Worm (Caenorhabditis elegans) whole organism, late embryonic: ENCODE results near the gene lsm-5.
A peak's percentile ranks its signal among the peaks of the same experiment; 100 is the strongest.

ENCODE experiments used
- C08G9.2 ChIP-seq: sonication (generic microtip); optimal IDR thresholded peaks from 2 replicates; lab custom pipeline; 2016; ENCODE audit warnings: mild to moderate bottlenecking, missing genetic modification characterization, moderate library complexity, missing compliant biosample characterization
- C38D4.7 ChIP-seq: fragments of 200-800 bp; sonication (Bioruptor generic); optimal IDR thresholded peaks from 2 replicates; lab custom pipeline; 2018; ENCODE audit warnings: mild to moderate bottlenecking, missing genetic modification characterization, moderate library complexity, missing compliant biosample characterization
- K09A11.1 ChIP-seq: sonication (generic microtip); optimal IDR thresholded peaks from 2 replicates; lab custom pipeline; 2017; ENCODE audit warnings: antibody characterized with exemption, mild to moderate bottlenecking, missing genetic modification characterization, missing compliant biosample characterization; ENCODE audit not compliant: insufficient read depth
- ahr-1 ChIP-seq: sonication (generic microtip); optimal IDR thresholded peaks from 2 replicates; lab custom pipeline; 2016; ENCODE audit warnings: missing genetic modification characterization, missing compliant biosample characterization
- ceh-14 ChIP-seq: sonication (generic microtip); optimal IDR thresholded peaks from 2 replicates; lab custom pipeline; 2016; ENCODE audit warnings: missing genotype, missing genetic modification characterization, missing compliant biosample characterization
- ceh-2 ChIP-seq: sonication (generic microtip); optimal IDR thresholded peaks from 2 replicates; lab custom pipeline; 2016; ENCODE audit warnings: missing genotype, missing genetic modification characterization, missing compliant biosample characterization
- ceh-24 ChIP-seq: sonication (generic microtip); optimal IDR thresholded peaks from 2 replicates; lab custom pipeline; 2016; ENCODE audit warnings: mild to moderate bottlenecking, missing genetic modification characterization, missing compliant biosample characterization
- ceh-31 ChIP-seq: sonication (generic microtip); optimal IDR thresholded peaks from 2 replicates; lab custom pipeline; 2016; ENCODE audit warnings: missing genetic modification characterization, missing compliant biosample characterization
- ceh-34 ChIP-seq: sonication (generic microtip); optimal IDR thresholded peaks from 2 replicates; lab custom pipeline; 2016; ENCODE audit warnings: mild to moderate bottlenecking, missing genetic modification characterization, missing compliant biosample characterization
- ceh-48 ChIP-seq: sonication (generic microtip); optimal IDR thresholded peaks from 2 replicates; lab custom pipeline; 2016; ENCODE audit warnings: missing genetic modification characterization, inconsistent platforms, missing compliant biosample characterization
- ceh-6 ChIP-seq: fragments of 200-800 bp; sonication (Bioruptor generic); optimal IDR thresholded peaks from 2 replicates; lab custom pipeline; 2018; ENCODE audit warnings: mild to moderate bottlenecking, missing genetic modification characterization, missing compliant biosample characterization
- che-1 ChIP-seq: sonication (generic microtip); optimal IDR thresholded peaks from 2 replicates; lab custom pipeline; 2016; ENCODE audit warnings: mild to moderate bottlenecking, missing genetic modification characterization, missing compliant biosample characterization
- dve-1 ChIP-seq: sonication (generic microtip); optimal IDR thresholded peaks from 2 replicates; lab custom pipeline; 2017; ENCODE audit warnings: antibody characterized with exemption, mild to moderate bottlenecking, missing genetic modification characterization, missing compliant biosample characterization
- elt-2 ChIP-seq: sonication (generic microtip); optimal IDR thresholded peaks from 2 replicates; lab custom pipeline; 2016; ENCODE audit warnings: missing genetic modification reagents, missing genetic modification characterization, missing compliant biosample characterization
- ets-4 ChIP-seq: sonication (generic microtip); optimal IDR thresholded peaks from 2 replicates; lab custom pipeline; 2016; ENCODE audit warnings: missing genetic modification characterization, missing compliant biosample characterization
- eyg-1 ChIP-seq: sonication (generic microtip); optimal IDR thresholded peaks from 2 replicates; lab custom pipeline; 2016; ENCODE audit warnings: missing genotype, missing genetic modification characterization, missing compliant biosample characterization
- fkh-6 ChIP-seq: sonication (generic microtip); optimal IDR thresholded peaks from 2 replicates; lab custom pipeline; 2016; ENCODE audit warnings: missing genetic modification characterization, missing compliant biosample characterization
- gmeb-2 ChIP-seq: sonication (generic microtip); optimal IDR thresholded peaks from 2 replicates; lab custom pipeline; 2016; ENCODE audit warnings: missing genetic modification characterization, inconsistent platforms, missing compliant biosample characterization
- hlh-15 ChIP-seq: sonication (generic microtip); optimal IDR thresholded peaks from 2 replicates; lab custom pipeline; 2016; ENCODE audit warnings: missing genetic modification characterization, missing compliant biosample characterization
- hlh-30 ChIP-seq: sonication (generic microtip); optimal IDR thresholded peaks from 2 replicates; lab custom pipeline; 2017; ENCODE audit warnings: antibody characterized with exemption, missing genetic modification characterization, missing compliant biosample characterization; ENCODE audit not compliant: insufficient read depth
- hlh-6 ChIP-seq: sonication (generic microtip); optimal IDR thresholded peaks from 2 replicates; lab custom pipeline; 2016; ENCODE audit warnings: missing genotype, missing genetic modification characterization, missing compliant biosample characterization
- mec-3 ChIP-seq: sonication (generic microtip); optimal IDR thresholded peaks from 2 replicates; lab custom pipeline; 2016; ENCODE audit warnings: borderline replicate concordance, missing genetic modification characterization, missing compliant biosample characterization
- nfya-1 ChIP-seq: sonication (generic microtip); optimal IDR thresholded peaks from 2 replicates; lab custom pipeline; 2017; ENCODE audit warnings: missing genetic modification characterization, mild to moderate bottlenecking, missing compliant biosample characterization, antibody characterized with exemption, moderate library complexity
- nhr-11 ChIP-seq: fragments of 150-350 bp; optimal IDR thresholded peaks from 2 replicates; lab custom pipeline; 2014; ENCODE audit warnings: missing biosample characterization, missing genetic modification characterization
- odd-2 ChIP-seq: sonication (generic microtip); optimal IDR thresholded peaks from 2 replicates; lab custom pipeline; 2017; ENCODE audit warnings: antibody characterized with exemption, mild to moderate bottlenecking, missing genetic modification characterization, missing compliant biosample characterization
- pax-1 ChIP-seq: fragments of 150-350 bp; optimal IDR thresholded peaks from 2 replicates; lab custom pipeline; 2014; ENCODE audit warnings: missing biosample characterization, missing genetic modification characterization
- rnt-1 ChIP-seq: sonication (generic microtip); optimal IDR thresholded peaks from 2 replicates; lab custom pipeline; 2016; ENCODE audit warnings: missing genetic modification characterization, missing compliant biosample characterization
- sox-2 ChIP-seq: fragments of 200-800 bp; sonication (Bioruptor generic); IDR thresholded peaks from 2 replicates; pipeline ENCODE4 v1.3.6; 2022; ENCODE audit warnings: missing genetic modification reagents, missing genetic modification characterization, missing compliant biosample characterization
- sox-4 ChIP-seq: sonication (generic microtip); optimal IDR thresholded peaks from 2 replicates; lab custom pipeline; 2017; ENCODE audit warnings: mild to moderate bottlenecking, missing genetic modification characterization, inconsistent platforms, missing compliant biosample characterization
- syd-9 ChIP-seq: sonication (generic microtip); optimal IDR thresholded peaks from 2 replicates; lab custom pipeline; 2016; ENCODE audit warnings: mild to moderate bottlenecking, missing genetic modification characterization, moderate library complexity, missing compliant biosample characterization
- tbx-2 ChIP-seq: sonication (generic microtip); optimal IDR thresholded peaks from 2 replicates; lab custom pipeline; 2016; ENCODE audit warnings: missing genetic modification characterization, missing compliant biosample characterization
- tbx-7 ChIP-seq: sonication (generic microtip); optimal IDR thresholded peaks from 2 replicates; lab custom pipeline; 2016; ENCODE audit warnings: missing genotype, missing genetic modification characterization, missing compliant biosample characterization
- ttx-3 ChIP-seq: sonication (generic microtip); optimal IDR thresholded peaks from 2 replicates; lab custom pipeline; 2016; ENCODE audit warnings: missing genetic modification reagents, missing genetic modification characterization, missing compliant biosample characterization
- unc-55 ChIP-seq: sonication (generic microtip); optimal IDR thresholded peaks from 2 replicates; lab custom pipeline; 2017; ENCODE audit warnings: missing biosample characterization, missing genetic modification reagents, missing genetic modification characterization
- unc-86 ChIP-seq: sonication (generic microtip); optimal IDR thresholded peaks from 2 replicates; lab custom pipeline; 2016; ENCODE audit warnings: missing genetic modification characterization, missing compliant biosample characterization

lsm-5 gene

DNA sequence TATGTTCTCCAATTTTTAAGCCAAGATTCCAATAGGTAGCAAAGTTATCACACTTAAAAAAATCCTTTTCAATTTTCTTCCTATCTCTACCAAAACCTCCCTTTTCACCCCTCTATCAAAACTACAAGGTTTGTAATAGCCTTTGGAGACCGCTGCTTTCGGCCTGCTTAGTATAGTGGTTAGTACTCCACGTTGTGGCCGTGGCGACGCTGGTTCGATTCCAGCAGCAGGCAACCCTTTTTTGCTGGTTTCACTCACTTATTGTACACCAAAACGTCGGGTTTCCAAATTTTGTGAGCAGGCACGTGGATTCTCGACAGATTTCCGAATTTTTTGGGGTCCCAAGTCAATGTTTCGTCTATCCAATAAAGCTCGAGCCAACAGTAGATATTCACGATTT lies 16.3 kb upstream of the lsm-5 start (continued):
- TF ChIP-seq hlh-6 (tag; lab: Kevin White, UChicago) = peak; percentile 71
- no peak for TF ChIP-seq mec-3 (tag; lab: Kevin White, UChicago)
- TF ChIP-seq che-1 (tag; lab: Kevin White, UChicago) = peak; percentile 71
- TF ChIP-seq ahr-1 (tag; lab: Kevin White, UChicago) = no peak
- TF ChIP-seq K09A11.1 (tag; lab: Kevin White, UChicago) = no peak
- peak; percentile 35 for TF ChIP-seq C38D4.7 (GFP tag; lab: Kevin White, UChicago)

ce11 chrV:15559047-15559446 lies 11.1 kb upstream of the lsm-5 start, which contains the start of gene acr-18:
Gene acr-18 (minus strand): TSS chrV:15559147.
- TF ChIP-seq ceh-2 (tag; lab: Kevin White, UChicago) (no peak), sox-2 (GFP tag; lab: Robert Waterston, UW) (no peak), eyg-1 (tag; lab: Kevin White, UChicago) (no peak), elt-2 (tag; lab: Kevin White, UChicago) (no peak), hlh-30 (tag; lab: Kevin White, UChicago) (no peak), tbx-7 (no peak), C08G9.2 (tag; lab: Kevin White, UChicago) (no peak), nhr-11 (tag; lab: Kevin White, UChicago) (no peak), pax-1 (tag; lab: Kevin White, UChicago) (no peak), hlh-6 (tag; lab: Kevin White, UChicago) (no peak), ets-4 (tag; lab: Kevin White, UChicago) (no peak), nfya-1 (tag; lab: Kevin White, UChicago) (no peak), syd-9 (tag; lab: Kevin White, UChicago) (no peak), fkh-6 (tag; lab: Kevin White, UChicago) (no peak), ttx-3 (tag; lab: Kevin White, UChicago) (no peak)

DNA sequence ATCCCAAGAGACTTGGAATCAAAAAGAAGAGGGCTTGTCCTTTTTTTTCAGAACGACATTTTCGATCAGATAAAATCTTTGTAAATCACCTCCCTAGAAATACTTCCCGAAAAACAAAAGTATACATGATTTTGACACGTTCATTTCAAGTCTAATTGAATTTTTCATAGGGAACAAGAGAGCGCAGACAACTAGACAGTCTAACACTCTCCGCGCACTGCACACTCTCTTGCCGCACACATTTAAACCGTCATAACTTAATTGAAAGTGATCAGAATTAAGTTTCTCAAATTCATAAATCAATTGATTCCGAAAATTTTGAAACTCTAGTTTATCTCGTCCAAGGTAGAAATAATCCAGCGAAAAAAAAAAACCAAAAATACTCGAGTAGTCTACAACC lies 10.5 kb upstream of the lsm-5 start:
- TF ChIP-seq ceh-6 (GFP tag; lab: Kevin White, UChicago) (no peak), fkh-6 (tag; lab: Kevin White, UChicago) (no peak), odd-2 (tag; lab: Kevin White, UChicago) (no peak), mec-3 (tag; lab: Kevin White, UChicago) (no peak), dve-1 (tag; lab: Kevin White, UChicago) (no peak), ceh-24 (tag; lab: Kevin White, UChicago) (no peak), unc-55 (no peak)

DNA sequence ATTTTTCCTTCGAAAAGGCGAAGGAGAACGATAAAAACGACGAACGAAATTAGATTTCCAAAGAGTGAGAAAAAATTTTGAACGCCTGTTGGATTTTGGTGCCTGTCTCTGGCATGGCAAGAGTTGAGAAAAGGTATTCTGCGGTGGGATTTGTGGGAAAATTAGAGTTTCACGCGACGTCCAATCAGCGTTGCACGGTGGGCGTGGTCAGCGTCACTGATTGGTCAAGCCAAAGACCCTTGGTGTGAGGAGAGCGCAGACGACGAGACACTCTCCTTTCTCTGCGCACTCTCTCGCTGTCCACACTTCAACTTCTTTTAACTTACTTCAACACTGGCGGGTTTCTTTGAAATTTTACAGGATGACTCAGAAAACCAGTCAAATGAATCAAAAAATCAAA lies 7.6 kb upstream of the lsm-5 start:
- no peak for TF ChIP-seq hlh-15 (tag; lab: Kevin White, UChicago)
- peak; percentile 62 for TF ChIP-seq nfya-1 (tag; lab: Kevin White, UChicago)
- TF ChIP-seq, all 69 proteins: peak for 1

DNA sequence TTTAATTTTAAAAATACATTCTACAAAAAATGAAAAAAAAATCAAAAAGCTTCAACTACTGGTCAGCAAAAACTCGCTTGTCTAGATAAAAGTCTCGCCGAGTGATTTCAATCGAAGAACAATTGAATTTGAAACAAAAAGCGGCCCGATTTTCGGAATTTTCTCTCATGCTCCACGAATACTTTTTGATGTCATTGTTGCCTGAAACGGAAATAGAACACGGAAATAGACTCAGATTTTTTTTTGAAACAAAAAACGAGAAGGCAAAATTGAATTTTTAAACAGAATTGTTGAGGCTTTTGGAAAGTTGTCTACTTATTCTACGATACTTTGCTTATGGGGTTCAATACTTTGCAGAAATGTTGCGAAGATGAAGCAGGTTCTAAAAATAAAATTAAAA lies 6.7 kb upstream of the lsm-5 start:
- TF ChIP-seq ceh-31 (tag; lab: Kevin White, UChicago) = no peak
- no peak for TF ChIP-seq ceh-24 (tag; lab: Kevin White, UChicago)
- TF ChIP-seq ceh-14 (tag; lab: Kevin White, UChicago) = no peak
- no peak for TF ChIP-seq sox-4
- TF ChIP-seq ceh-34 (tag; lab: Kevin White, UChicago) = no peak
- no peak for TF ChIP-seq tbx-2 (tag; lab: Kevin White, UChicago)
- no peak for TF ChIP-seq ets-4 (tag; lab: Kevin White, UChicago)
- TF ChIP-seq gmeb-2 (tag; lab: Kevin White, UChicago) = no peak
- no peak for TF ChIP-seq unc-86 (tag; lab: Kevin White, UChicago)
- TF ChIP-seq rnt-1 = no peak
- TF ChIP-seq ceh-48 = no peak
